Worm (Caenorhabditis elegans) whole organism, L4/young adult: Measurements from ENCODE around the gene gcn-1.

Experiments used
- dao-5 ChIP-seq: sonication (generic microtip); optimal IDR thresholded peaks from 2 replicates; lab custom pipeline; 2016; ENCODE audit warnings: missing genotype, missing genetic modification characterization, moderate library complexity, missing compliant biosample characterization
- him-1 ChIP-seq: sonication (generic microtip); optimal IDR thresholded peaks from 2 replicates; lab custom pipeline; 2016; ENCODE audit warnings: missing genotype, missing genetic modification reagents, missing genetic modification characterization, missing compliant biosample characterization

DNA sequence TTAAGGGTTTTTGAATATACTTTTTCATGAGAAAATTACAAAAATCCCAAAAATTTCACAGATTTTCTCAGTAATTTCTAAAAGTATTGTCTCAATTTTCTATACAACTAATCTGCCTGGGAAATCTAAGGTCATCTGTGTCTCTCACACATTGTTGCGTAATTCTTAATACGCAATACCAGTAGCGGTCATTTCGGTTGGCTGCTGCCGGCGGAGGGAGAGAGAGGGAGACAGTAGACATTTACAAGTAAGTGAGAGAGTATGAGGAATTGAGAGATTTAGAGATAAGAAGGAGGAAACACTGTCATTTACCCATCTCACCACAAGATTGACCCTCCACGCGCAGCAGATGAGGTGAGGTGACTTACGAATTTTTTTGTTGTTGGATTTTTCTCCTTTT is 25.8 kb upstream of the gcn-1 start:
- TF ChIP-seq him-1 (tag; lab: Kevin White, UChicago) (no peak), dao-5 (tag; lab: Kevin White, UChicago) (no peak)
